Fruit fly (Drosophila melanogaster) whole organism, prepupa: ENCODE data around the gene CG12236.

Experiments used
- CG6792 ChIP-seq: fragments of 200-800 bp; sonication (Bioruptor generic); optimal IDR thresholded peaks from 3 replicates; lab custom pipeline; 2016; ENCODE audit warnings: missing biosample characterization, missing genetic modification characterization
- Eip78C ChIP-seq: fragments of 200-800 bp; sonication (Bioruptor generic); peaks from one replicate; lab custom pipeline; 2016; ENCODE audit warnings: missing biosample characterization, missing genetic modification characterization
- Ets96B ChIP-seq: fragments of 200-800 bp; optimal IDR thresholded peaks from 2 replicates; lab custom pipeline; 2019; ENCODE audit warnings: missing biosample characterization, mild to moderate bottlenecking, missing genetic modification characterization, moderate library complexity
- cyc ChIP-seq: fragments of 200-800 bp; sonication (Bioruptor generic); optimal IDR thresholded peaks from 3 replicates; lab custom pipeline; 2016; ENCODE audit warnings: missing biosample characterization, missing genetic modification characterization
- svp ChIP-seq: fragments of 200-800 bp; sonication (Bioruptor generic); peaks from one replicate; lab custom pipeline; 2016; ENCODE audit warnings: missing biosample characterization, missing genetic modification characterization
- vri ChIP-seq: fragments of 200-800 bp; sonication (Bioruptor generic); optimal IDR thresholded peaks from 3 replicates; lab custom pipeline; 2016; ENCODE audit warnings: missing biosample characterization, mild to moderate bottlenecking, missing genetic modification characterization

DNA sequence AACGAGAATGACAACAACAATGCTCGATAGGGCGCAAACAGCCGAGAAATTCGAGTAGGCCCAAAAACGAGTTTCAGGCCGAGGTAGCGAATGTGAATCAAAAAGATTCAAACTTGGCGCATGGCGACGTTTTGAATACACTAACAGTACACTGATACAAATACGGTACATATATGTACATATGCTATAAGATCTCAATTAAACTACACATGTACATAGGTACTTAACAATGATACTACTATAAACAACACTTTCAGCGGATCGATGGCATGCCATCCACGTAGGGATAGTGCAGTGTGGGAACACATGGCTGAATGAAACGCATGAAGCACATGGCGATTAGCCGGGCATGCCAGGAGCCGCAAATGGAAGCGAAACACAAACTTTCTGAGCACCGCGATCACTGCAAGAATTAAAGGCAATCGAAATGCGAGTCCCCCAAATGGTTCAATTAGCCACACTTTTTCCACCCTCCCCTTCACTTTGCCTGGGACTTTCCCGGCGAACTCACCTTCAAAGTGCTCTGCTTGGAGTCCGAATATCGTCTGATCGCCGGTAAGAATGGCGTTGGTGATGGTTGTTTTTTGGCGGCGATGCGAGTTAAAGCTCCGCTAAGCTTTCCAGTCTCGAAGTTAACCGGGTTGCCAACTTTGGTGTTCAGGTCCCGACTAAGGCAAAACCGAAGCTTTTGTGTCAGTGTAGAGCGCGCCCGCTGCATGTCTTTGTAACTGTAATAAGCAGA lies 8.0 kb downstream of the CG12236 start:
- no peak for TF ChIP-seq vri (GFP tag; lab: Kevin White, UChicago)
- peak; percentile 62 for TF ChIP-seq Eip78C (GFP tag; lab: Kevin White, UChicago)
- TF ChIP-seq Ets96B (tag; lab: Kevin White, UChicago): no peak
- TF ChIP-seq svp (GFP tag; lab: Kevin White, UChicago): no peak
- TF ChIP-seq cyc (GFP tag; lab: Kevin White, UChicago): no peak
- TF ChIP-seq CG6792: peak; percentile 8
